Worm (Caenorhabditis elegans) whole organism, midembryonic: ENCODE measurements around the gene zer-1.

Experiments
- T22C8.4 ChIP-seq: fragments of 200-800 bp; sonication (Bioruptor generic); IDR thresholded peaks from 2 replicates; pipeline ENCODE4 v1.3.6; 2022; ENCODE audit warnings: missing genetic modification characterization, missing compliant biosample characterization
- cog-1 ChIP-seq: sonication (generic microtip); optimal IDR thresholded peaks from 2 replicates; lab custom pipeline; 2016; ENCODE audit warnings: missing genetic modification characterization, missing compliant biosample characterization
- flt-1 ChIP-seq: fragments of 200-800 bp; sonication (Bioruptor generic); IDR thresholded peaks from 2 replicates; pipeline ENCODE4 v1.3.6; 2022; ENCODE audit warnings: missing genetic modification characterization, missing compliant biosample characterization
- klf-2 ChIP-seq: fragments of 200-800 bp; sonication (Bioruptor generic); conservative IDR thresholded peaks from 2 replicates; pipeline ENCODE4 v1.3.6; 2022; ENCODE audit warnings: missing genetic modification reagents, missing genetic modification characterization, missing compliant biosample characterization
- med-1 ChIP-seq: sonication (generic microtip); optimal IDR thresholded peaks from 2 replicates; lab custom pipeline; 2017; ENCODE audit warnings: missing genetic modification characterization, mild to moderate bottlenecking, missing compliant biosample characterization, antibody characterized with exemption, missing genetic modification reagents; ENCODE audit not compliant: insufficient read depth
- ref-1 ChIP-seq: fragments of 200-800 bp; sonication (Bioruptor generic); conservative IDR thresholded peaks from 2 replicates; pipeline ENCODE4 v1.3.6; 2022; ENCODE audit warnings: missing genetic modification reagents, missing genetic modification characterization, missing compliant biosample characterization
- tab-1 ChIP-seq: fragments of 200-800 bp; sonication (Bioruptor generic); IDR thresholded peaks from 2 replicates; pipeline ENCODE4 v1.3.6; 2022; ENCODE audit warnings: missing genetic modification characterization, missing compliant biosample characterization
- ztf-23 ChIP-seq: fragments of 200-800 bp; sonication (Bioruptor generic); IDR thresholded peaks from 2 replicates; pipeline ENCODE4 v1.3.6; 2022; ENCODE audit warnings: missing genetic modification reagents, missing genetic modification characterization, missing compliant biosample characterization
- ztf-29 ChIP-seq: fragments of 200-800 bp; sonication (Bioruptor generic); IDR thresholded peaks from 2 replicates; pipeline ENCODE4 v1.3.6; 2022; ENCODE audit warnings: missing genetic modification reagents, missing genetic modification characterization, missing compliant biosample characterization

ce11 chrIII:835713-836278, 50.8 kb downstream of the zer-1 start:
- TF ChIP-seq flt-1: peak; percentile 93
- 0 out of 2 replicates have a peak, but pooled peaks have one; percentile 9 for TF ChIP-seq klf-2
- peak; percentile 49; the same call in 1 of the 2 replicates for TF ChIP-seq T22C8.4
- peak; percentile 72; the same call in 1 of the 2 replicates for TF ChIP-seq tab-1 (GFP tag; lab: Robert Waterston, UW)
- no peak for TF ChIP-seq med-1 (GFP tag; lab: Kevin White, UChicago)
- no peak; the same call in 1 of the 2 replicates for TF ChIP-seq ref-1 (GFP tag; lab: Robert Waterston, UW)
- no peak for TF ChIP-seq cog-1 (tag; lab: Kevin White, UChicago)
- TF ChIP-seq ztf-23 (GFP tag; lab: Robert Waterston, UW): peak; percentile 78; the same call in 1 of the 2 replicates
- TF ChIP-seq ztf-29 (GFP tag; lab: Robert Waterston, UW): peak; percentile 38; the same call in 1 of the 2 replicates
